Worm (Caenorhabditis elegans) whole organism, L1 larva: Measurements from ENCODE around the gene algn-3.

Source experiments
- C16A3.4 ChIP-seq: fragments of 150-350 bp; optimal IDR thresholded peaks from 2 replicates; lab custom pipeline; 2014; ENCODE audit warnings: missing biosample characterization, missing genetic modification characterization
- fkh-8 ChIP-seq: sonication (generic microtip); optimal IDR thresholded peaks from 2 replicates; lab custom pipeline; 2016; ENCODE audit warnings: mild to moderate bottlenecking, missing genetic modification characterization, missing compliant biosample characterization
- fos-1 ChIP-seq: fragments of 150-350 bp; optimal IDR thresholded peaks from 2 replicates; lab custom pipeline; 2014; ENCODE audit warnings: missing biosample characterization, missing genetic modification characterization
- lin-35 ChIP-seq, 2 experiments: fragments of 150-350 bp; optimal IDR thresholded peaks; 2 replicates each; lab custom pipeline; 2014; ENCODE audit warnings: missing biosample characterization in 2 of 2, missing genetic modification characterization in 2 of 2, missing genetic modification reagents in 2 of 2
- lsy-2 ChIP-seq, 2 experiments: fragments of 150-350 bp; optimal IDR thresholded peaks; 2 replicates each; lab custom pipeline; 2014; ENCODE audit warnings: missing biosample characterization in 2 of 2, missing genetic modification characterization in 2 of 2
- nhr-11 ChIP-seq: fragments of 150-350 bp; optimal IDR thresholded peaks from 2 replicates; lab custom pipeline; 2014; ENCODE audit warnings: missing biosample characterization, missing genetic modification characterization
- nhr-76 ChIP-seq: sonication (generic microtip); optimal IDR thresholded peaks from 2 replicates; lab custom pipeline; 2017; ENCODE audit warnings: missing biosample characterization, missing genetic modification characterization
- rnt-1 ChIP-seq: sonication (generic microtip); optimal IDR thresholded peaks from 2 replicates; lab custom pipeline; 2016; ENCODE audit warnings: mild to moderate bottlenecking, missing genetic modification characterization, moderate library complexity, missing compliant biosample characterization
- sup-37 ChIP-seq: fragments of 200-800 bp; sonication (Bioruptor generic); optimal IDR thresholded peaks from 2 replicates; lab custom pipeline; 2018; ENCODE audit warnings: mild to moderate bottlenecking, missing genetic modification characterization, missing compliant biosample characterization
- zip-4 ChIP-seq: fragments of 200-800 bp; sonication (Bioruptor generic); optimal IDR thresholded peaks from 2 replicates; lab custom pipeline; 2018; ENCODE audit warnings: mild to moderate bottlenecking, missing genetic modification characterization, moderate library complexity, missing compliant biosample characterization
- ztf-4 ChIP-seq: fragments of 150-350 bp; optimal IDR thresholded peaks from 2 replicates; lab custom pipeline; 2014; ENCODE audit warnings: missing biosample characterization, missing genetic modification characterization

ce11 chrII:14104470-14104869, 28.2 kb downstream of the algn-3 start, which contains the start of gene gur-4:
- no peak for TF ChIP-seq C16A3.4
- TF ChIP-seq ztf-4 (tag; lab: Kevin White, UChicago), result no peak
- TF ChIP-seq nhr-76 (tag; lab: Kevin White, UChicago), result no peak
- no peak for TF ChIP-seq rnt-1
- TF ChIP-seq zip-4 (GFP tag; lab: Kevin White, UChicago), result no peak
- no peak for TF ChIP-seq lin-35 (GFP tag; optimal IDR thresholded peaks at IDR 0.05; lab: Kevin White, UChicago)
- TF ChIP-seq nhr-11 (tag; lab: Kevin White, UChicago), result no peak
- no peak for TF ChIP-seq lsy-2 (tag; optimal IDR thresholded peaks at IDR 0.05; lab: Kevin White, UChicago)
- TF ChIP-seq fkh-8, result no peak
- no peak for TF ChIP-seq fos-1
- TF ChIP-seq sup-37 (GFP tag; lab: Kevin White, UChicago), result no peak
